Worm (Caenorhabditis elegans): Measurements from ENCODE around the gene nyn-3.

- TF ChIP-seq ztf-29 (GFP tag; IDR thresholded peaks at IDR 0.05): no peak
- TF ChIP-seq tab-1 (GFP tag; IDR thresholded peaks at IDR 0.05): no peak
- TF ChIP-seq klf-2 (GFP tag; conservative IDR thresholded peaks at IDR 0.05): no peak
Observed at ce11 chrII:6331222-6331830, 38.9 kb upstream of the nyn-3 start, which contains the start of gene set-4.

Data from whole organism, midembryonic.